Worm (Caenorhabditis elegans) whole organism, L3 larva: ENCODE results near the gene T20D4.10.
"Not testable (repeated sequence)": the region's sequence is repeated elsewhere in the genome, so short reads cannot be mapped to it uniquely, and the experiment has no call there.

ENCODE experiments used
- R02D3.7 ChIP-seq: fragments of 150-350 bp; optimal IDR thresholded peaks from 2 replicates; lab custom pipeline; 2014; ENCODE audit warnings: missing biosample characterization, missing genetic modification characterization
- ceh-16 ChIP-seq: sonication (generic microtip); optimal IDR thresholded peaks from 2 replicates; lab custom pipeline; 2017; ENCODE audit warnings: missing biosample characterization, missing genetic modification characterization
- ceh-28 ChIP-seq: fragments of 150-350 bp; optimal IDR thresholded peaks from 2 replicates; lab custom pipeline; 2014; ENCODE audit warnings: missing biosample characterization, missing genetic modification reagents, missing genetic modification characterization
- ceh-82 ChIP-seq: fragments of 150-350 bp; optimal IDR thresholded peaks from 2 replicates; lab custom pipeline; 2014; ENCODE audit warnings: missing biosample characterization, missing genetic modification characterization
- ceh-9 ChIP-seq: sonication (generic microtip); optimal IDR thresholded peaks from 2 replicates; lab custom pipeline; 2018; ENCODE audit warnings: missing biosample characterization, missing genetic modification characterization
- egl-27 ChIP-seq: sonication (generic microtip); optimal IDR thresholded peaks from 4 replicates; lab custom pipeline; 2017; ENCODE audit warnings: missing biosample characterization, missing genetic modification reagents, missing genetic modification characterization
- egl-5 ChIP-seq: fragments of 150-350 bp; optimal IDR thresholded peaks from 2 replicates; lab custom pipeline; 2017; ENCODE audit warnings: missing biosample characterization, missing genetic modification reagents, missing genetic modification characterization, inconsistent platforms
- elt-2 ChIP-seq: sonication (generic microtip); optimal IDR thresholded peaks from 2 replicates; lab custom pipeline; 2016; ENCODE audit warnings: missing genetic modification reagents, mild to moderate bottlenecking, missing genetic modification characterization, missing compliant biosample characterization
- elt-3 ChIP-seq, 3 experiments: fragments of 150-350 bp in 1 of 3; sonication (generic microtip) in 2 of 3; optimal IDR thresholded peaks; 2 replicates in 2 of 3; 4 replicates in 1 of 3; lab custom pipeline; 2014 to 2017; ENCODE audit warnings: missing biosample characterization in 3 of 3, missing genetic modification characterization in 3 of 3
- eor-1 ChIP-seq, 2 experiments: fragments of 150-350 bp; optimal IDR thresholded peaks; 2 replicates each; lab custom pipeline; 2014 to 2018; ENCODE audit warnings: missing biosample characterization in 2 of 2, missing genetic modification characterization in 2 of 2
- fkh-10 ChIP-seq: sonication (generic microtip); optimal IDR thresholded peaks from 2 replicates; lab custom pipeline; 2017; ENCODE audit warnings: missing biosample characterization, missing genetic modification reagents, missing genetic modification characterization
- fkh-2 ChIP-seq: fragments of 150-350 bp; optimal IDR thresholded peaks from 2 replicates; lab custom pipeline; 2014; ENCODE audit warnings: missing biosample characterization, missing genetic modification reagents, missing genetic modification characterization
- hmg-11 ChIP-seq: sonication (generic microtip); optimal IDR thresholded peaks from 2 replicates; lab custom pipeline; 2016; ENCODE audit warnings: missing genetic modification characterization, missing compliant biosample characterization
- jun-1 ChIP-seq: fragments of 150-350 bp; optimal IDR thresholded peaks from 2 replicates; lab custom pipeline; 2014; ENCODE audit warnings: missing biosample characterization, missing genetic modification reagents, missing genetic modification characterization
- lin-15B ChIP-seq: fragments of 150-350 bp; optimal IDR thresholded peaks from 2 replicates; lab custom pipeline; 2014; ENCODE audit warnings: missing biosample characterization, missing genetic modification characterization
- lin-39 ChIP-seq: fragments of 150-350 bp; optimal IDR thresholded peaks from 2 replicates; lab custom pipeline; 2018; ENCODE audit warnings: missing biosample characterization, missing genetic modification reagents, missing genetic modification characterization
- lsy-12 ChIP-seq: sonication (generic microtip); optimal IDR thresholded peaks from 2 replicates; lab custom pipeline; 2016; ENCODE audit warnings: mild to moderate bottlenecking, missing genetic modification characterization, missing compliant biosample characterization
- mdl-1 ChIP-seq: fragments of 150-350 bp; optimal IDR thresholded peaks from 2 replicates; lab custom pipeline; 2014; ENCODE audit warnings: missing biosample characterization, missing genetic modification characterization
- mml-1 ChIP-seq: fragments of 150-350 bp; sonication (generic microtip); optimal IDR thresholded peaks from 3 replicates; lab custom pipeline; 2014; ENCODE audit warnings: missing biosample characterization, missing genetic modification characterization
- nfya-1 ChIP-seq: sonication (generic microtip); optimal IDR thresholded peaks from 2 replicates; lab custom pipeline; 2017; ENCODE audit warnings: missing genetic modification characterization, mild to moderate bottlenecking, missing compliant biosample characterization, antibody characterized with exemption, moderate library complexity; ENCODE audit not compliant: insufficient read depth
- nhr-11 ChIP-seq: fragments of 150-350 bp; optimal IDR thresholded peaks from 2 replicates; lab custom pipeline; 2014; ENCODE audit warnings: missing biosample characterization, missing genetic modification characterization
- nhr-12 ChIP-seq: fragments of 150-350 bp; optimal IDR thresholded peaks from 2 replicates; lab custom pipeline; 2014; ENCODE audit warnings: missing biosample characterization, missing genetic modification characterization
- nhr-23 ChIP-seq: fragments of 150-350 bp; optimal IDR thresholded peaks from 2 replicates; lab custom pipeline; 2014; ENCODE audit warnings: missing biosample characterization, missing genetic modification reagents, missing genetic modification characterization
- nhr-25 ChIP-seq: sonication (generic microtip); optimal IDR thresholded peaks from 2 replicates; lab custom pipeline; 2017; ENCODE audit warnings: missing biosample characterization, missing genetic modification characterization
- nhr-67 ChIP-seq: fragments of 150-350 bp; optimal IDR thresholded peaks from 2 replicates; lab custom pipeline; 2014; ENCODE audit warnings: missing biosample characterization, missing genetic modification characterization
- nhr-76 ChIP-seq: fragments of 150-350 bp; sonication (generic microtip); optimal IDR thresholded peaks from 5 replicates; lab custom pipeline; 2014; ENCODE audit warnings: missing biosample characterization, missing genetic modification characterization
- nhr-77 ChIP-seq: fragments of 150-350 bp; optimal IDR thresholded peaks from 2 replicates; lab custom pipeline; 2014; ENCODE audit warnings: missing biosample characterization, missing genetic modification characterization
- pha-4 ChIP-seq: fragments of 150-350 bp; optimal IDR thresholded peaks from 2 replicates; lab custom pipeline; 2014; ENCODE audit warnings: missing biosample characterization, missing genetic modification reagents, missing genetic modification characterization
- pqm-1 ChIP-seq: fragments of 150-350 bp; optimal IDR thresholded peaks from 2 replicates; lab custom pipeline; 2017; ENCODE audit warnings: missing biosample characterization, missing genetic modification characterization, inconsistent platforms
- snpc-4 ChIP-seq: fragments of 150-350 bp; optimal IDR thresholded peaks from 2 replicates; lab custom pipeline; 2014; ENCODE audit warnings: missing biosample characterization, missing genetic modification characterization
- tbx-2 ChIP-seq: sonication (generic microtip); optimal IDR thresholded peaks from 2 replicates; lab custom pipeline; 2016; ENCODE audit warnings: mild to moderate bottlenecking, missing genetic modification characterization, missing compliant biosample characterization
- unc-39 ChIP-seq: sonication (generic microtip); optimal IDR thresholded peaks from 4 replicates; lab custom pipeline; 2017; ENCODE audit warnings: missing biosample characterization, missing genetic modification characterization
- zag-1 ChIP-seq: fragments of 150-350 bp; optimal IDR thresholded peaks from 2 replicates; lab custom pipeline; 2014; ENCODE audit warnings: missing biosample characterization, missing genetic modification characterization
- ztf-4 ChIP-seq: fragments of 150-350 bp; optimal IDR thresholded peaks from 2 replicates; lab custom pipeline; 2014; ENCODE audit warnings: missing biosample characterization, missing genetic modification characterization

T20D4.10 gene

ce11 chrV:3394065-3394464 lies 6.0 kb upstream of the T20D4.10 start:
- TF ChIP-seq fkh-2 = no peak
- no peak for TF ChIP-seq unc-39 (tag; lab: Kevin White, UChicago)
- no peak for TF ChIP-seq ztf-4 (tag; lab: Kevin White, UChicago)
- TF ChIP-seq zag-1 (tag; lab: Kevin White, UChicago) = no peak
- TF ChIP-seq egl-27 (tag; lab: Kevin White, UChicago) = no peak
- no peak for TF ChIP-seq nhr-67
- TF ChIP-seq ceh-82 (tag; lab: Kevin White, UChicago) = no peak
- no peak for TF ChIP-seq ceh-28

- TF ChIP-seq nhr-25 (no peak), egl-27 (tag; lab: Kevin White, UChicago) (no peak), hmg-11 (no peak), R02D3.7 (tag; lab: Kevin White, UChicago) (no peak), nhr-67 (no peak), nhr-11 (tag; lab: Kevin White, UChicago) (no peak), zag-1 (tag; lab: Kevin White, UChicago) (no peak), pha-4 (tag; lab: Kevin White, UChicago) (no peak), ceh-28 (no peak), pqm-1 (tag; lab: Kevin White, UChicago) (no peak), fkh-2 (no peak), ceh-9 (tag; lab: Kevin White, UChicago) (no peak), jun-1 (tag; lab: Kevin White, UChicago) (no peak), ceh-16 (tag; lab: Kevin White, UChicago) (no peak)
These were observed 5.3 kb upstream of the T20D4.10 start, which contains the start of gene T20D4.15 for ce11 chrV:3394694-3395240. T20D4.15 (minus strand) TSS chrV:3394744.

- TF ChIP-seq nhr-76 (tag; lab: Kevin White, UChicago); snpc-4; egl-5: not testable (repeated sequence)
These were observed 3.3 kb upstream of the T20D4.10 start, which contains the start of gene T20D4.12 for ce11 chrV:3396765-3397164. T20D4.12 (plus strand) TSS chrV:3397065.

ce11 chrV:3398314-3398713 lies 1.7 kb upstream of the T20D4.10 start, which contains the start of gene T20D4.11:
T20D4.11 (plus strand) TSS chrV:3398690.
- no peak for TF ChIP-seq elt-3 (tag; optimal IDR thresholded peaks at IDR 0.05; lab: Kevin White, UChicago)
- TF ChIP-seq nhr-76 (tag; lab: Kevin White, UChicago) = no peak
- TF ChIP-seq lsy-12 (tag; lab: Kevin White, UChicago) = no peak
- TF ChIP-seq mdl-1 (tag; lab: Kevin White, UChicago) = no peak
- no peak for TF ChIP-seq pqm-1 (tag; lab: Kevin White, UChicago)
- TF ChIP-seq eor-1 (tag; optimal IDR thresholded peaks at IDR 0.05; lab: Kevin White, UChicago) = no peak
- no peak for TF ChIP-seq tbx-2
- TF ChIP-seq egl-27 (tag; lab: Kevin White, UChicago) = no peak
- TF ChIP-seq lin-15B (tag; lab: Kevin White, UChicago) = no peak
- no peak for TF ChIP-seq nhr-67
- no peak for TF ChIP-seq ceh-82 (tag; lab: Kevin White, UChicago)
- TF ChIP-seq ceh-16 (tag; lab: Kevin White, UChicago) = no peak
- no peak for TF ChIP-seq nhr-12 (tag; lab: Kevin White, UChicago)
- no peak for TF ChIP-seq fkh-10
- no peak for TF ChIP-seq nfya-1 (tag; lab: Kevin White, UChicago)
- TF ChIP-seq unc-39 (tag; lab: Kevin White, UChicago) = no peak

- TF ChIP-seq nhr-77 = no peak
These were observed 8.6 kb downstream of the T20D4.10 start, which contains the start of gene T20D4.7 for ce11 chrV:3408602-3409001. T20D4.7 (plus strand) TSS chrV:3408902.

DNA sequence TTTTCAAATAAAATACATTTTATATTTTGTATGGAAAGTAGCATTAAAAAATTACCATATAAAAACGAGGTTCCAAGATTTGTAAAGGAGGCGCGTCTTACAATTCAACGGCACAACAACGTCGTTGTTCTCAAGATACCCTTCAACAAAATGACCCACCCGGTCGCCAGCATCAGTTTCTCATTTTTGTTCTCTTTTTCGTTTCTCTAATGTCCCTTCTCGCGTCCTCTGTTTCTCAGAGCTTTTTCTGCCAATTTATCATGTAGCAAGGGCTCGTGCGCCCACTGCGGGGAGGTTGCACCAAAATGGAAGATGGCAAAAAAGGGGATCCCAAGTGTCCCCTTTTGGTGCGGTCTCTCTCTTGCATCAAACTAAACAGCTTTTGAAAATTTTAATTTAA lies 9.4 kb downstream of the T20D4.10 start:
- TF ChIP-seq ceh-9 (tag; lab: Kevin White, UChicago) = no peak
- no peak for TF ChIP-seq mml-1 (tag; lab: Kevin White, UChicago)
- TF ChIP-seq lin-39 = peak; percentile 75
- TF ChIP-seq unc-39 (tag; lab: Kevin White, UChicago) = no peak
- no peak for TF ChIP-seq elt-2 (tag; lab: Kevin White, UChicago)
- TF ChIP-seq nhr-23 (tag; lab: Kevin White, UChicago) = no peak
- no peak for TF ChIP-seq nfya-1 (tag; lab: Kevin White, UChicago)
- TF ChIP-seq, all 47 proteins: peak for 1
